Fruit fly (Drosophila melanogaster) whole organism, prepupa: ENCODE measurements around the gene Dnali1.
A peak's percentile ranks its signal among the peaks of the same experiment; 100 is the strongest.

ENCODE experiments used
- CG10669 ChIP-seq: fragments of 200-800 bp; sonication (Bioruptor generic); optimal IDR thresholded peaks from 3 replicates; lab custom pipeline; 2018; ENCODE audit warnings: missing biosample characterization, mild to moderate bottlenecking, missing genetic modification characterization, moderate library complexity
- CG11762 ChIP-seq: fragments of 200-800 bp; sonication (Bioruptor generic); optimal IDR thresholded peaks from 3 replicates; lab custom pipeline; 2016; ENCODE audit warnings: missing biosample characterization, missing genetic modification characterization; ENCODE audit not compliant: insufficient read depth
- CG11902 ChIP-seq: fragments of 200-800 bp; sonication (Bioruptor generic); optimal IDR thresholded peaks from 3 replicates; lab custom pipeline; 2016; ENCODE audit warnings: missing biosample characterization, missing genetic modification characterization
- CG15336 ChIP-seq: fragments of 200-800 bp; sonication (Bioruptor generic); IDR thresholded peaks from 2 replicates; pipeline ENCODE4 v1.3.6; 2022; ENCODE audit warnings: missing biosample characterization, missing genetic modification characterization
- CG1621 ChIP-seq: fragments of 200-800 bp; sonication (Bioruptor generic); optimal IDR thresholded peaks from 3 replicates; lab custom pipeline; 2018; ENCODE audit warnings: missing biosample characterization, mild to moderate bottlenecking, missing genetic modification characterization
- CG16779 ChIP-seq: fragments of 200-800 bp; sonication (Bioruptor generic); optimal IDR thresholded peaks from 3 replicates; lab custom pipeline; 2017; ENCODE audit warnings: missing biosample characterization, mild to moderate bottlenecking, missing genetic modification characterization
- CG3032 ChIP-seq: fragments of 200-800 bp; optimal IDR thresholded peaks from 2 replicates; lab custom pipeline; 2019; ENCODE audit warnings: missing biosample characterization, mild to moderate bottlenecking, missing genetic modification characterization, moderate library complexity
- CG31627 ChIP-seq: fragments of 200-800 bp; sonication (Bioruptor generic); optimal IDR thresholded peaks from 3 replicates; lab custom pipeline; 2016; ENCODE audit warnings: missing biosample characterization, missing genetic modification characterization
- CG34406 ChIP-seq: fragments of 200-800 bp; sonication (Bioruptor generic); optimal IDR thresholded peaks from 3 replicates; lab custom pipeline; 2016; ENCODE audit warnings: missing biosample characterization, missing genetic modification characterization
- CG3919 ChIP-seq: fragments of 200-800 bp; sonication (Bioruptor generic); optimal IDR thresholded peaks from 3 replicates; lab custom pipeline; 2016; ENCODE audit warnings: missing biosample characterization, missing genetic modification characterization
- CG4318 ChIP-seq: fragments of 200-800 bp; sonication (Bioruptor generic); optimal IDR thresholded peaks from 3 replicates; lab custom pipeline; 2017; ENCODE audit warnings: missing biosample characterization, mild to moderate bottlenecking, missing genetic modification characterization
- CG6163 ChIP-seq: fragments of 200-800 bp; sonication (Bioruptor generic); IDR thresholded peaks from 3 replicates; pipeline ENCODE4 v1.3.6; 2022; ENCODE audit warnings: missing biosample characterization, missing genetic modification characterization
- CG6276 ChIP-seq: fragments of 200-800 bp; sonication (Bioruptor generic); optimal IDR thresholded peaks from 2 replicates; lab custom pipeline; 2017; ENCODE audit warnings: missing biosample characterization, mild to moderate bottlenecking, missing genetic modification characterization
- CG6808 ChIP-seq: fragments of 200-800 bp; sonication (Bioruptor generic); optimal IDR thresholded peaks from 3 replicates; lab custom pipeline; 2017; ENCODE audit warnings: missing biosample characterization, missing genetic modification characterization, mild to moderate bottlenecking, moderate library complexity, missing genetic modification reagents
- CG6854 ChIP-seq: fragments of 200-800 bp; sonication (Bioruptor generic); optimal IDR thresholded peaks from 2 replicates; lab custom pipeline; 2017; ENCODE audit warnings: missing biosample characterization, mild to moderate bottlenecking, missing genetic modification characterization
- CG7368 ChIP-seq: fragments of 200-800 bp; sonication (Bioruptor generic); optimal IDR thresholded peaks from 3 replicates; lab custom pipeline; 2016; ENCODE audit warnings: missing biosample characterization, missing genetic modification characterization
- CG8119 ChIP-seq: fragments of 200-800 bp; sonication (Bioruptor generic); IDR thresholded peaks from 3 replicates; pipeline ENCODE4 v1.3.6; 2022; ENCODE audit warnings: missing biosample characterization, missing genetic modification characterization
- CG8319 ChIP-seq: fragments of 200-800 bp; sonication (Bioruptor generic); optimal IDR thresholded peaks from 3 replicates; lab custom pipeline; 2016; ENCODE audit warnings: missing biosample characterization, missing genetic modification characterization
- CG8632 ChIP-seq: fragments of 200-800 bp; sonication (Bioruptor generic); optimal IDR thresholded peaks from 3 replicates; lab custom pipeline; 2016; ENCODE audit warnings: missing biosample characterization, missing genetic modification characterization
- CG9139 ChIP-seq: fragments of 200-800 bp; sonication (Bioruptor generic); optimal IDR thresholded peaks from 3 replicates; lab custom pipeline; 2017; ENCODE audit warnings: missing biosample characterization, mild to moderate bottlenecking, missing genetic modification characterization
- Eip75B ChIP-seq: fragments of 200-800 bp; sonication (Bioruptor generic); optimal IDR thresholded peaks from 3 replicates; lab custom pipeline; 2016; ENCODE audit warnings: missing biosample characterization, missing genetic modification characterization
- Eip78C ChIP-seq: fragments of 200-800 bp; sonication (Bioruptor generic); peaks from one replicate; lab custom pipeline; 2016; ENCODE audit warnings: missing biosample characterization, missing genetic modification characterization
- Eip93F ChIP-seq: fragments of 200-800 bp; sonication (Bioruptor generic); optimal IDR thresholded peaks from 2 replicates; lab custom pipeline; 2016; ENCODE audit warnings: missing biosample characterization, mild to moderate bottlenecking, missing genetic modification characterization
- Ets96B ChIP-seq: fragments of 200-800 bp; optimal IDR thresholded peaks from 2 replicates; lab custom pipeline; 2019; ENCODE audit warnings: missing biosample characterization, mild to moderate bottlenecking, missing genetic modification characterization, moderate library complexity
- Gug ChIP-seq: fragments of 200-800 bp; sonication (Bioruptor generic); IDR thresholded peaks from 2 replicates; pipeline ENCODE4 v1.3.6; 2022; ENCODE audit warnings: missing biosample characterization, missing genetic modification characterization
- Hr38 ChIP-seq: sonication (Bioruptor generic); optimal IDR thresholded peaks from 2 replicates; lab custom pipeline; 2016; ENCODE audit warnings: missing biosample characterization, missing genetic modification characterization
- Hr39 ChIP-seq: fragments of 200-800 bp; sonication (Bioruptor generic); optimal IDR thresholded peaks from 2 replicates; lab custom pipeline; 2016; ENCODE audit warnings: missing biosample characterization, missing genetic modification characterization
- Lpt ChIP-seq: fragments of 200-800 bp; sonication (Bioruptor generic); optimal IDR thresholded peaks from 3 replicates; lab custom pipeline; 2016; ENCODE audit warnings: missing biosample characterization, missing genetic modification characterization
- OdsH ChIP-seq: fragments of 200-800 bp; sonication (Bioruptor generic); optimal IDR thresholded peaks from 3 replicates; lab custom pipeline; 2016; ENCODE audit warnings: missing biosample characterization, missing genetic modification characterization
- Sox102F ChIP-seq: fragments of 200-800 bp; sonication (Bioruptor generic); optimal IDR thresholded peaks from 2 replicates; lab custom pipeline; 2016; ENCODE audit warnings: missing biosample characterization, mild to moderate bottlenecking, missing genetic modification characterization
- Sox14 ChIP-seq: fragments of 200-800 bp; sonication (Bioruptor generic); optimal IDR thresholded peaks from 3 replicates; lab custom pipeline; 2016; ENCODE audit warnings: missing biosample characterization, missing genetic modification characterization
- Sox15 ChIP-seq: fragments of 200-800 bp; sonication (Bioruptor generic); optimal IDR thresholded peaks from 3 replicates; lab custom pipeline; 2016; ENCODE audit warnings: missing biosample characterization, missing genetic modification characterization
- achi ChIP-seq: fragments of 200-800 bp; sonication (Bioruptor generic); optimal IDR thresholded peaks from 3 replicates; lab custom pipeline; 2016; ENCODE audit warnings: missing biosample characterization, missing genetic modification characterization
- acj6 ChIP-seq: fragments of 200-800 bp; sonication (Bioruptor generic); optimal IDR thresholded peaks from 3 replicates; lab custom pipeline; 2016; ENCODE audit warnings: missing biosample characterization, missing genetic modification characterization
- dac ChIP-seq: fragments of 200-800 bp; sonication (Bioruptor generic); optimal IDR thresholded peaks from 2 replicates; lab custom pipeline; 2017; ENCODE audit warnings: missing biosample characterization, mild to moderate bottlenecking, missing genetic modification characterization
- dsx ChIP-seq: fragments of 200-800 bp; optimal IDR thresholded peaks from 3 replicates; lab custom pipeline; 2019; ENCODE audit warnings: missing biosample characterization, mild to moderate bottlenecking, missing genetic modification characterization, moderate library complexity; ENCODE audit not compliant: poor library complexity, severe bottlenecking
- esn ChIP-seq: fragments of 200-800 bp; sonication (Bioruptor generic); optimal IDR thresholded peaks from 2 replicates; lab custom pipeline; 2016; ENCODE audit warnings: missing biosample characterization, mild to moderate bottlenecking, missing genetic modification characterization, moderate library complexity
- fd59A ChIP-seq: fragments of 200-800 bp; sonication (Bioruptor generic); optimal IDR thresholded peaks from 2 replicates; lab custom pipeline; 2017; ENCODE audit warnings: missing biosample characterization, mild to moderate bottlenecking, missing genetic modification characterization, missing genetic modification reagents
- fd85E ChIP-seq: fragments of 200-800 bp; sonication (Bioruptor generic); optimal IDR thresholded peaks from 3 replicates; lab custom pipeline; 2016; ENCODE audit warnings: missing biosample characterization, missing genetic modification characterization
- fkh ChIP-seq: fragments of 200-800 bp; sonication (Bioruptor generic); optimal IDR thresholded peaks from 3 replicates; lab custom pipeline; 2017; ENCODE audit warnings: missing biosample characterization, mild to moderate bottlenecking, missing genetic modification characterization, moderate library complexity
- lz ChIP-seq: fragments of 200-800 bp; sonication (Bioruptor generic); optimal IDR thresholded peaks from 3 replicates; lab custom pipeline; 2016; ENCODE audit warnings: missing biosample characterization, missing genetic modification characterization
- net ChIP-seq: fragments of 200-800 bp; sonication (Bioruptor generic); optimal IDR thresholded peaks from 3 replicates; lab custom pipeline; 2016; ENCODE audit warnings: missing biosample characterization, missing genetic modification characterization
- pdm3 ChIP-seq: fragments of 200-800 bp; sonication (Bioruptor generic); optimal IDR thresholded peaks from 3 replicates; lab custom pipeline; 2016; ENCODE audit warnings: missing biosample characterization, missing genetic modification characterization
- salr ChIP-seq, 2 experiments: fragments of 200-800 bp; sonication (Bioruptor generic); optimal IDR thresholded peaks; 3 replicates each; lab custom pipeline; 2016 to 2018; ENCODE audit warnings: missing biosample characterization in 2 of 2, missing genetic modification characterization in 2 of 2, mild to moderate bottlenecking in 1 of 2
- spab ChIP-seq: fragments of 200-800 bp; sonication (Bioruptor generic); optimal IDR thresholded peaks from 2 replicates; lab custom pipeline; 2017; ENCODE audit warnings: missing biosample characterization, mild to moderate bottlenecking, missing genetic modification characterization, missing genetic modification reagents
- topi ChIP-seq: fragments of 200-800 bp; sonication (Bioruptor generic); optimal IDR thresholded peaks from 3 replicates; lab custom pipeline; 2016; ENCODE audit warnings: missing biosample characterization, missing genetic modification characterization
- vri ChIP-seq: fragments of 200-800 bp; sonication (Bioruptor generic); optimal IDR thresholded peaks from 3 replicates; lab custom pipeline; 2016; ENCODE audit warnings: missing biosample characterization, mild to moderate bottlenecking, missing genetic modification characterization

Dnali1 gene

dm6 chr3R:11849378-11850249 lies 43.5 kb downstream of the Dnali1 start (continued):
- TF ChIP-seq CG3919 (GFP tag; lab: Kevin White, UChicago), result peak; percentile 92
- peak; percentile 64 for TF ChIP-seq fd85E (GFP tag; lab: Kevin White, UChicago)
- peak; percentile 76 for TF ChIP-seq Sox102F (GFP tag; lab: Kevin White, UChicago)
- peak; percentile 88 for TF ChIP-seq pdm3
- TF ChIP-seq vri (GFP tag; lab: Kevin White, UChicago), result peak; percentile 28
- TF ChIP-seq spab, result peak; percentile 73
- TF ChIP-seq net (GFP tag; lab: Kevin White, UChicago), result peak; percentile 88
- peak; percentile 87 for TF ChIP-seq Ets96B (tag; lab: Kevin White, UChicago)
- peak; percentile 76 for TF ChIP-seq topi (GFP tag; lab: Kevin White, UChicago)
- peak; percentile 79 for TF ChIP-seq dac
- TF ChIP-seq Hr38 (GFP tag; lab: Kevin White, UChicago), result peak; percentile 68
- peak; percentile 78 to 88 for TF ChIP-seq salr (GFP tag; optimal IDR thresholded peaks at IDR 0.05; lab: Kevin White, UChicago)
- TF ChIP-seq Eip75B (GFP tag; lab: Kevin White, UChicago), result peak; percentile 88
- TF ChIP-seq CG16779 (tag; lab: Kevin White, UChicago), result peak; percentile 72
- TF ChIP-seq Gug (GFP tag; lab: Robert Waterston, UW), result peak; percentile 87
- peak; percentile 81 for TF ChIP-seq CG6276 (GFP tag; lab: Kevin White, UChicago)
- TF ChIP-seq CG9139, result peak; percentile 67
- peak; percentile 89 for TF ChIP-seq CG7368
- peak; percentile 85 for TF ChIP-seq CG10669
- peak; percentile 83 for TF ChIP-seq CG4318 (GFP tag; lab: Kevin White, UChicago)
- TF ChIP-seq Sox15, result peak; percentile 75

- no peak for TF ChIP-seq Eip93F (GFP tag; lab: Kevin White, UChicago)
- TF ChIP-seq CG34406 (GFP tag; lab: Kevin White, UChicago), result no peak
- peak in 1 of 2 experiments; percentile 19 for TF ChIP-seq salr (GFP tag; optimal IDR thresholded peaks at IDR 0.05; lab: Kevin White, UChicago)
- no peak for TF ChIP-seq Sox14
- peak; percentile 63 for TF ChIP-seq Eip78C (GFP tag; lab: Kevin White, UChicago)
- peak; percentile 9 for TF ChIP-seq dac
- TF ChIP-seq lz, result no peak
- no peak for TF ChIP-seq Hr38 (GFP tag; lab: Kevin White, UChicago)
- TF ChIP-seq Lpt (GFP tag; lab: Kevin White, UChicago), result no peak
- TF ChIP-seq CG8119 (GFP tag; lab: Robert Waterston, UW), result peak; percentile 68
- no peak for TF ChIP-seq CG8632 (GFP tag; lab: Kevin White, UChicago)
- no peak for TF ChIP-seq CG1621
- no peak for TF ChIP-seq esn (GFP tag; lab: Kevin White, UChicago)
- peak; percentile 10 for TF ChIP-seq CG3032 (tag; lab: Kevin White, UChicago)
- no peak for TF ChIP-seq Sox15
- TF ChIP-seq Hr39 (GFP tag; lab: Kevin White, UChicago), result no peak
- no peak for TF ChIP-seq fkh
- no peak for TF ChIP-seq acj6
- TF ChIP-seq Sox102F (GFP tag; lab: Kevin White, UChicago), result no peak
- TF ChIP-seq dsx (GFP tag; lab: Kevin White, UChicago), result peak; percentile 18
- peak; percentile 2 for TF ChIP-seq CG6276 (GFP tag; lab: Kevin White, UChicago)
- no peak for TF ChIP-seq Eip75B (GFP tag; lab: Kevin White, UChicago)
- peak; percentile 49; the same call in 1 of the 3 replicates for TF ChIP-seq CG6163 (GFP tag; lab: Robert Waterston, UW)
- TF ChIP-seq CG11762 (GFP tag; lab: Kevin White, UChicago), result no peak
- no peak for TF ChIP-seq fd59A (GFP tag; lab: Kevin White, UChicago)
- TF ChIP-seq CG31627 (GFP tag; lab: Kevin White, UChicago), result no peak
- TF ChIP-seq OdsH (GFP tag; lab: Kevin White, UChicago), result peak; percentile 4
- TF ChIP-seq CG15336 (GFP tag; lab: Robert Waterston, UW), result peak; percentile 68
- no peak for TF ChIP-seq CG8319 (GFP tag; lab: Kevin White, UChicago)
- TF ChIP-seq CG3919 (GFP tag; lab: Kevin White, UChicago), result peak; percentile 28
- peak; percentile 31 for TF ChIP-seq achi (GFP tag; lab: Kevin White, UChicago)
- no peak for TF ChIP-seq CG9139
- no peak for TF ChIP-seq CG11902 (GFP tag; lab: Kevin White, UChicago)
- TF ChIP-seq topi (GFP tag; lab: Kevin White, UChicago), result no peak
- TF ChIP-seq fd85E (GFP tag; lab: Kevin White, UChicago), result no peak
- no peak for TF ChIP-seq CG6808 (GFP tag; lab: Kevin White, UChicago)
- no peak for TF ChIP-seq CG6854 (GFP tag; lab: Kevin White, UChicago)
- TF ChIP-seq vri (GFP tag; lab: Kevin White, UChicago), result no peak
Measured at dm6 chr3R:11847379-11847778, 45.7 kb downstream of the Dnali1 start.
